Worm (Caenorhabditis elegans) whole organism, young adult: ENCODE data around the gene M176.5.
A peak's percentile ranks its signal among the peaks of the same experiment; 100 is the strongest.

Experiments used
- C06A6.2 ChIP-seq: fragments of 200-800 bp; sonication (Bioruptor generic); conservative IDR thresholded peaks from 2 replicates; pipeline ENCODE4 v1.3.6; 2022; ENCODE audit warnings: missing genetic modification characterization, missing compliant biosample characterization
- F23B12.7 ChIP-seq: sonication (generic microtip); optimal IDR thresholded peaks from 2 replicates; lab custom pipeline; 2017; ENCODE audit warnings: missing genetic modification characterization, mild to moderate bottlenecking, missing compliant biosample characterization, antibody characterized with exemption, moderate library complexity; ENCODE audit not compliant: insufficient read depth
- ceh-79 ChIP-seq: sonication (generic microtip); optimal IDR thresholded peaks from 2 replicates; lab custom pipeline; 2017; ENCODE audit warnings: mild to moderate bottlenecking, missing genetic modification characterization, missing compliant biosample characterization
- let-607 ChIP-seq, 2 experiments: fragments of 200-800 bp in 1 of 2; sonication (Bioruptor generic) in 1 of 2; sonication (generic microtip) in 1 of 2; optimal IDR thresholded peaks; 2 replicates each; lab custom pipeline; 2016 to 2018; ENCODE audit warnings: mild to moderate bottlenecking in 2 of 2, missing compliant biosample characterization in 2 of 2, missing genetic modification characterization in 2 of 2, moderate library complexity in 2 of 2, missing genotype in 1 of 2
- lin-35 ChIP-seq, 3 experiments: fragments of 150-350 bp in 2 of 3; sonication (generic microtip) in 1 of 3; optimal IDR thresholded peaks; 2 replicates each; lab custom pipeline; 2014 to 2018; ENCODE audit warnings: missing biosample characterization in 3 of 3, missing genetic modification characterization in 3 of 3, missing genetic modification reagents in 3 of 3
- mel-28 ChIP-seq: sonication (generic microtip); optimal IDR thresholded peaks from 2 replicates; lab custom pipeline; 2016; ENCODE audit warnings: borderline replicate concordance, mild to moderate bottlenecking, missing genetic modification characterization, missing compliant biosample characterization
- tbp1 ChIP-seq: fragments of 200-800 bp; sonication (Bioruptor generic); optimal IDR thresholded peaks from 2 replicates; lab custom pipeline; 2018; ENCODE audit warnings: mild to moderate bottlenecking, missing genetic modification characterization, missing compliant biosample characterization
- xnd-1 ChIP-seq: sonication (generic microtip); optimal IDR thresholded peaks from 2 replicates; lab custom pipeline; 2016; ENCODE audit warnings: missing genotype, missing genetic modification reagents, missing genetic modification characterization, missing compliant biosample characterization
- ztf-25 ChIP-seq: fragments of 200-800 bp; sonication (Bioruptor generic); IDR thresholded peaks from 2 replicates; pipeline ENCODE4 v1.3.6; 2022; ENCODE audit warnings: missing genetic modification reagents, missing genetic modification characterization, missing compliant biosample characterization
- ztf-26 ChIP-seq: sonication (generic microtip); optimal IDR thresholded peaks from 2 replicates; lab custom pipeline; 2017; ENCODE audit warnings: missing genetic modification characterization, missing compliant biosample characterization
- ztf-28 ChIP-seq: fragments of 200-800 bp; sonication (Bioruptor generic); IDR thresholded peaks from 2 replicates; pipeline ENCODE4 v1.3.6; 2022; ENCODE audit warnings: missing genetic modification reagents, missing genetic modification characterization, missing compliant biosample characterization

DNA sequence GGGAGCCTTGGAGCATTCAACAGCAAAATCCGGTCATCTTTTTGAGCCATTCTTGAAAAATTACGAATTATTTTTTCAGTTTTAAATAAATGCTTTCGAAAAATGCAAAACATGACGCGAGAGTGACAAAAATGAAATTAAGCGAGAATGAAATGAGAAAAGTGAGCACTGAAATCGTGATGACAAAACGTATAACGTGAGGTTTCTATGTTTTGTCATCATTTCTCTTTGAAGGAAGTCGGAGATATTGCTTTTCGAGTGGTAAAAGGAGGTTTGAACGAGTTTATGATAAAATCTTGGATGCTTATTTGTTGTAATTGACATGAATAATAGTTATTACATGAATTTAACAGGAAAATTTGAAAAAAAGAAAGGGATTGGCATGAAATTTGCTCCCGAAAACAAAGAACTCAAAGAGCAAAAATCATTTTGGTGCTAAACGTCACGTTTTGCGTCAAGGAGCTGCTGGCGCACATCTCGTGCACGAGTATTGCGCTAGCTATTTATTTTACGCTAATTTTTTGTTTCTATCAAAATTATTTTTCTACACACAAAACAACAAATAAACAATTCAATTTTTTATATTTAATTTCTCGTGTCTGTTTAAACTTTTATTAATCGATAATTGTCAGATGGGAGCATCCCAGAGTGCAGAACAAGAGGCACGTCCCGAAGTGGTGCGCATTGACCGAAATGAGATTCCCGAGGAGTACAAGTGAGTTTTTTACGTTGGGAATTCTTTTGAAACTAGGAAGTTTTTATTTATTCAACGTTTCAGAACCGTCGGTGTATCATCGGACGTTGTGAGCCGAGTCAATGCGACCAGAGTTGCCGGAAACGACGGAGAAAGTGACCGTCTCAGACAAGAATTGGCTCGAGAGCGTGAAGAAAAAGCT lies 10.9 kb downstream of the M176.5 start, which contains the start of the genes gss-1 and chch-3:
- TF ChIP-seq let-607 (tag; optimal IDR thresholded peaks at IDR 0.05; lab: Kevin White, UChicago) (no peak), ceh-79 (tag; lab: Kevin White, UChicago) (no peak), C06A6.2 (GFP tag; lab: Robert Waterston, UW) (no peak), ztf-28 (GFP tag; lab: Robert Waterston, UW) (no peak), mel-28 (tag; lab: Kevin White, UChicago) (no peak), ztf-25 (GFP tag; lab: Robert Waterston, UW) (no peak), ztf-26 (tag; lab: Kevin White, UChicago) (no peak), xnd-1 (tag; lab: Kevin White, UChicago) (no peak), F23B12.7 (tag; lab: Kevin White, UChicago) (no peak), lin-35 (GFP tag; optimal IDR thresholded peaks at IDR 0.05; lab: Kevin White, UChicago) (peak in 1 of 3 experiments; percentile 36), tbp1 (GFP tag; lab: Kevin White, UChicago) (peak; percentile 30)
